Fruit fly (Drosophila melanogaster): ENCODE results near the gene Tango14.
A peak's percentile ranks its signal among the peaks of the same experiment; 100 is the strongest.

DNA sequence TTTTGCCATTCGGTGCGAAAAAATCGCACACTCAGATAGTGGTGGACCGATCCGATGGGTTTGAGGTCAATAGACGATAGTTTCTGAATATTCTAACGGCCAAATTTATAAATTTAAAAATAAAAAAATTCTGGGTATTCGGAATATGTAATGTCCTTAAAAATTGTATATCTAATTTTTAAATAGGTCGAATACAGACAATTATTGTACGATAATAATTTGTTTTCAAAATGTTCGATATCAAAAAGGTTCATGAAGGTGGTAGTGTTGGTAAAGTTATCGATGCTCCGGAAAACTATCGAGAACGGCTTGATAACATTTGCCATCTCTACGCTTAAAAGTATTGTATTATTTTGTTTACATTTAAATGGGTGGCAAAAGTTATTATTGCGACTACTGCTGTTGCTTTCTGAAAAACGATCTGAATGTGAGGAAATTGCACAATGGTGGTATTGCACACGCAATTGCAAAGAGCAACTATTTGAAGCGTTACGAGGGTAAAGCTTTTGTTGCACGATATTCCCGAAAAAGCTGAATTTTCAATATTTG, 11.5 kb downstream of the Tango14 start, which contains the start of the genes CG31922 and Plap:
- TF ChIP-seq Hr83 (GFP tag; optimal IDR thresholded peaks at IDR 0.05; ENCODE audit: poor library complexity, severe bottlenecking) (peak; percentile 61), dmrt93B (GFP tag; optimal IDR thresholded peaks at IDR 0.05) (peak; percentile 63), HLH106 (tag; optimal IDR thresholded peaks at IDR 0.05) (peak; percentile 81), lola (GFP tag; optimal IDR thresholded peaks at IDR 0.05) (no peak), Hr78 (GFP tag; optimal IDR thresholded peaks at IDR 0.05) (no peak), sv (GFP tag; optimal IDR thresholded peaks at IDR 0.05) (peak; percentile 75), Dfd (GFP tag; optimal IDR thresholded peaks at IDR 0.05) (no peak), Sp1 (GFP tag; optimal IDR thresholded peaks at IDR 0.05) (peak; percentile 78), dl (GFP tag; optimal IDR thresholded peaks at IDR 0.05; ENCODE audit: insufficient read depth in 1 of 2, partially characterized antibody in 2 of 2) (no peak), brk (GFP tag; optimal IDR thresholded peaks at IDR 0.05) (no peak), usp (GFP tag; optimal IDR thresholded peaks at IDR 0.05) (no peak), sage (GFP tag; optimal IDR thresholded peaks at IDR 0.05) (no peak), psq (GFP tag; optimal IDR thresholded peaks at IDR 0.05) (peak; percentile 69)

All from whole organism, wandering third instar larva.